Worm (Caenorhabditis elegans): Measurements from ENCODE around the gene scl-10.
A peak's percentile ranks its signal among the peaks of the same experiment; 100 is the strongest.

The scl-10 gene

ce11 chrIV:13093677-13094076 lies 45.4 kb downstream of the scl-10 start, which contains the start of the genes prcc-1 and C39E9.12 (continued):
- TF ChIP-seq nhr-77 (tag; optimal IDR thresholded peaks at IDR 0.05) (no peak), ztf-1 (GFP tag; conservative IDR thresholded peaks at IDR 0.05) (no peak), gmeb-1 (tag; optimal IDR thresholded peaks at IDR 0.05) (peak; percentile 87), nhr-11 (tag; optimal IDR thresholded peaks at IDR 0.05) (no peak), unc-55 (GFP tag; optimal IDR thresholded peaks at IDR 0.05) (peak; percentile 94), ceh-82 (tag; optimal IDR thresholded peaks at IDR 0.05) (no peak)

DNA sequence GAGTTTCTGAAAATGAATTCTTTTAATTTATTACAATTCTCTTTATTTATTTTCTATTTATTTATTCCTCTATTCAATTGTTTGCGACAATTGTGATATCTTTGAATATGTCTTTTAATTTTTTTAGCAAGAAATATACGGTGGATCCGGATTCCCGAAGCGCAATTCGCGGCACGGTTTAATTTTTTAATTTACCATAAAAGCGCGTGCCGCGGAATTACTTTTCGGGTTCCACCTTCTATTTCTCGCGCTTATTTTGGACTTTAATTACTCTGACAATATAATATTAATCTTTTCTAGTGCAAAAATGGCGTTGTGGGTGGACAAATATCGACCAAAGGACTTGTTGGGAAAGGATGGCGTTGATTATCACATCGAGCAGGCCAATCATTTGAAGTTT lies 47.2 kb downstream of the scl-10 start, which contains the start of gene rfc-3:
Gene rfc-3, plus strand, starts transcription at position 301 of the 400 bp plus-strand sequence.
- TF ChIP-seq Y55F3AM.14 (GFP tag; optimal IDR thresholded peaks at IDR 0.05), result no peak
- TF ChIP-seq unc-55 (GFP tag; optimal IDR thresholded peaks at IDR 0.05), result no peak
- no peak for TF ChIP-seq F13H6.1 (tag; optimal IDR thresholded peaks at IDR 0.05)
- no peak for TF ChIP-seq ZK546.5 (tag; optimal IDR thresholded peaks at IDR 0.05)
- TF ChIP-seq mdl-1 (tag; optimal IDR thresholded peaks at IDR 0.05), result no peak
- TF ChIP-seq lin-13 (GFP tag; optimal IDR thresholded peaks at IDR 0.05), result no peak
- no peak for TF ChIP-seq nhr-23 (tag; optimal IDR thresholded peaks at IDR 0.05)
- no peak for TF ChIP-seq nhr-237 (tag; optimal IDR thresholded peaks at IDR 0.05)
- TF ChIP-seq nhr-77 (tag; optimal IDR thresholded peaks at IDR 0.05), result no peak
- TF ChIP-seq unc-62 (GFP tag; optimal IDR thresholded peaks at IDR 0.05), result no peak
- TF ChIP-seq nhr-129 (tag; optimal IDR thresholded peaks at IDR 0.05), result no peak
- TF ChIP-seq blmp-1 (tag; optimal IDR thresholded peaks at IDR 0.05; ENCODE audit: insufficient read depth), result no peak
- TF ChIP-seq lin-11 (tag; optimal IDR thresholded peaks at IDR 0.05), result no peak
- TF ChIP-seq elt-1 (tag; optimal IDR thresholded peaks at IDR 0.05), result no peak
- no peak for TF ChIP-seq lsy-2 (tag; optimal IDR thresholded peaks at IDR 0.05)
- no peak for TF ChIP-seq fos-1 (tag; optimal IDR thresholded peaks at IDR 0.05)
- TF ChIP-seq nhr-12 (tag; optimal IDR thresholded peaks at IDR 0.05), result no peak

ce11 chrIV:13096778-13097177 lies 48.5 kb downstream of the scl-10 start:
- no peak for TF ChIP-seq nhr-10 (tag; optimal IDR thresholded peaks at IDR 0.05)
- TF ChIP-seq nhr-11 (tag; optimal IDR thresholded peaks at IDR 0.05), result no peak
- TF ChIP-seq nhr-129 (tag; optimal IDR thresholded peaks at IDR 0.05), result peak; percentile 27

DNA sequence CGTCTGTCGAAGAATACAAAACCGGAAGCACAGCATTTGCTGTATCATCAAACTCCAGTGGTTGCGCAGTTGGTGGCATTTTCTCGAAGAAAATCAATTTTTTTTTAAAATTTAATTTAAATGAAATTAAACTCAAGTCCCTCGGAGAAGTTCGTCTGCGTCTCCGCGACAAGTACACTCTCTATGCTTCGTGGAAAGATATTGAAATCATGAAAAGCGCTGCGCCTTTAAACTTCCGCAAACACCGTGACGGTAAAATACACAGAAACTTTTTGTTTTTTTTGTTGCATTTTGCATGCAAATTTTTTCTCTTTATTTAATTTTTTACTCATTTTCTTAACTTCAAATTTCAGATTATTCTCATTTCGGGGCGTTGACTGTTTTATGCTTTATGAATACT lies 50.4 kb downstream of the scl-10 start, which contains the start of the genes dli-1, tin-9.2 and exos-4.1:
Gene dli-1, minus strand, starts transcription at position 141 of the 400 bp plus-strand sequence.
Gene tin-9.2, plus strand, starts transcription at position 344 of the 400 bp plus-strand sequence.
Gene exos-4.1, plus strand, starts transcription at position 348 of the 400 bp plus-strand sequence.
- TF ChIP-seq gmeb-1 (tag; optimal IDR thresholded peaks at IDR 0.05) (peak; percentile 84), crh-2 (tag; optimal IDR thresholded peaks at IDR 0.05) (peak; percentile 82), nhr-10 (tag; optimal IDR thresholded peaks at IDR 0.05) (no peak), sma-3 (GFP tag; optimal IDR thresholded peaks at IDR 0.05) (peak; percentile 40), blmp-1 (tag; optimal IDR thresholded peaks at IDR 0.05; ENCODE audit: insufficient read depth) (peak; percentile 6), peb-1 (tag; optimal IDR thresholded peaks at IDR 0.05) (no peak), unc-55 (GFP tag; optimal IDR thresholded peaks at IDR 0.05) (peak; percentile 89), mdl-1 (tag; optimal IDR thresholded peaks at IDR 0.05) (peak in 1 of 2 experiments; percentile 5), nhr-129 (tag; optimal IDR thresholded peaks at IDR 0.05) (peak; percentile 90), Y55F3AM.14 (GFP tag; optimal IDR thresholded peaks at IDR 0.05) (no peak), fos-1 (tag; optimal IDR thresholded peaks at IDR 0.05) (peak; percentile 47), C34F6.9 (tag; optimal IDR thresholded peaks at IDR 0.05) (peak; percentile 91), ZK546.5 (tag; optimal IDR thresholded peaks at IDR 0.05) (peak; percentile 19), nhr-25 (tag; optimal IDR thresholded peaks at IDR 0.05) (peak; percentile 65), mab-5 (tag; optimal IDR thresholded peaks at IDR 0.05) (peak; percentile 67), lsy-2 (tag; optimal IDR thresholded peaks at IDR 0.05) (peak; percentile 65 to 90), lin-11 (tag; optimal IDR thresholded peaks at IDR 0.05) (peak; percentile 23), sma-9 (GFP tag; optimal IDR thresholded peaks at IDR 0.05) (no peak), sma-9 (tag; optimal IDR thresholded peaks at IDR 0.05) (no peak), alr-1 (tag; optimal IDR thresholded peaks at IDR 0.05) (no peak), lin-13 (GFP tag; optimal IDR thresholded peaks at IDR 0.05) (peak; percentile 66), ama-1 (optimal IDR thresholded peaks at IDR 0.05) (peak; percentile 8), F13H6.1 (tag; optimal IDR thresholded peaks at IDR 0.05) (peak; percentile 53)

Data from whole organism, L2 larva.